Worm (Caenorhabditis elegans) whole organism, L3 larva: ENCODE measurements around the gene cat-4.

Experiments used
- R02D3.7 ChIP-seq: fragments of 150-350 bp; optimal IDR thresholded peaks from 2 replicates; lab custom pipeline; 2014; ENCODE audit warnings: missing biosample characterization, missing genetic modification characterization
- ZK546.5 ChIP-seq: sonication (generic microtip); optimal IDR thresholded peaks from 2 replicates; lab custom pipeline; 2017; ENCODE audit warnings: missing biosample characterization, missing genetic modification characterization
- aly-2 ChIP-seq: fragments of 150-350 bp; optimal IDR thresholded peaks from 2 replicates; lab custom pipeline; 2014; ENCODE audit warnings: missing biosample characterization, missing genetic modification characterization
- ama-1 ChIP-seq: fragments of 150-350 bp; optimal IDR thresholded peaks from 2 replicates; lab custom pipeline; 2018
- ceh-16 ChIP-seq: sonication (generic microtip); optimal IDR thresholded peaks from 2 replicates; lab custom pipeline; 2017; ENCODE audit warnings: missing biosample characterization, missing genetic modification characterization
- ceh-28 ChIP-seq: fragments of 150-350 bp; optimal IDR thresholded peaks from 2 replicates; lab custom pipeline; 2014; ENCODE audit warnings: missing biosample characterization, missing genetic modification reagents, missing genetic modification characterization
- ceh-82 ChIP-seq: fragments of 150-350 bp; optimal IDR thresholded peaks from 2 replicates; lab custom pipeline; 2014; ENCODE audit warnings: missing biosample characterization, missing genetic modification characterization
- ceh-9 ChIP-seq: sonication (generic microtip); optimal IDR thresholded peaks from 2 replicates; lab custom pipeline; 2018; ENCODE audit warnings: missing biosample characterization, missing genetic modification characterization
- daf-12 ChIP-seq: fragments of 150-350 bp; optimal IDR thresholded peaks from 2 replicates; lab custom pipeline; 2014; ENCODE audit warnings: missing biosample characterization, missing genetic modification reagents, missing genetic modification characterization
- egl-27 ChIP-seq: sonication (generic microtip); optimal IDR thresholded peaks from 4 replicates; lab custom pipeline; 2017; ENCODE audit warnings: missing biosample characterization, missing genetic modification reagents, missing genetic modification characterization
- egl-5 ChIP-seq: fragments of 150-350 bp; optimal IDR thresholded peaks from 2 replicates; lab custom pipeline; 2017; ENCODE audit warnings: missing biosample characterization, missing genetic modification reagents, missing genetic modification characterization, inconsistent platforms
- elt-1 ChIP-seq: fragments of 150-350 bp; optimal IDR thresholded peaks from 2 replicates; lab custom pipeline; 2014; ENCODE audit warnings: missing biosample characterization, missing genetic modification characterization
- elt-2 ChIP-seq: sonication (generic microtip); optimal IDR thresholded peaks from 2 replicates; lab custom pipeline; 2016; ENCODE audit warnings: missing genetic modification reagents, mild to moderate bottlenecking, missing genetic modification characterization, missing compliant biosample characterization
- elt-3 ChIP-seq, 3 experiments: fragments of 150-350 bp in 1 of 3; sonication (generic microtip) in 2 of 3; optimal IDR thresholded peaks; 2 replicates in 2 of 3; 4 replicates in 1 of 3; lab custom pipeline; 2014 to 2017; ENCODE audit warnings: missing biosample characterization in 3 of 3, missing genetic modification characterization in 3 of 3
- eor-1 ChIP-seq, 2 experiments: fragments of 150-350 bp; optimal IDR thresholded peaks; 2 replicates each; lab custom pipeline; 2014 to 2018; ENCODE audit warnings: missing biosample characterization in 2 of 2, missing genetic modification characterization in 2 of 2
- fkh-10 ChIP-seq: sonication (generic microtip); optimal IDR thresholded peaks from 2 replicates; lab custom pipeline; 2017; ENCODE audit warnings: missing biosample characterization, missing genetic modification reagents, missing genetic modification characterization
- fkh-2 ChIP-seq: fragments of 150-350 bp; optimal IDR thresholded peaks from 2 replicates; lab custom pipeline; 2014; ENCODE audit warnings: missing biosample characterization, missing genetic modification reagents, missing genetic modification characterization
- hmg-11 ChIP-seq: sonication (generic microtip); optimal IDR thresholded peaks from 2 replicates; lab custom pipeline; 2016; ENCODE audit warnings: missing genetic modification characterization, missing compliant biosample characterization
- jun-1 ChIP-seq: fragments of 150-350 bp; optimal IDR thresholded peaks from 2 replicates; lab custom pipeline; 2014; ENCODE audit warnings: missing biosample characterization, missing genetic modification reagents, missing genetic modification characterization
- lin-15B ChIP-seq: fragments of 150-350 bp; optimal IDR thresholded peaks from 2 replicates; lab custom pipeline; 2014; ENCODE audit warnings: missing biosample characterization, missing genetic modification characterization
- lin-39 ChIP-seq: fragments of 150-350 bp; optimal IDR thresholded peaks from 2 replicates; lab custom pipeline; 2018; ENCODE audit warnings: missing biosample characterization, missing genetic modification reagents, missing genetic modification characterization
- lsy-12 ChIP-seq: sonication (generic microtip); optimal IDR thresholded peaks from 2 replicates; lab custom pipeline; 2016; ENCODE audit warnings: mild to moderate bottlenecking, missing genetic modification characterization, missing compliant biosample characterization
- mdl-1 ChIP-seq: fragments of 150-350 bp; optimal IDR thresholded peaks from 2 replicates; lab custom pipeline; 2014; ENCODE audit warnings: missing biosample characterization, missing genetic modification characterization
- nfya-1 ChIP-seq: sonication (generic microtip); optimal IDR thresholded peaks from 2 replicates; lab custom pipeline; 2017; ENCODE audit warnings: missing genetic modification characterization, mild to moderate bottlenecking, missing compliant biosample characterization, antibody characterized with exemption, moderate library complexity; ENCODE audit not compliant: insufficient read depth
- nhr-11 ChIP-seq: fragments of 150-350 bp; optimal IDR thresholded peaks from 2 replicates; lab custom pipeline; 2014; ENCODE audit warnings: missing biosample characterization, missing genetic modification characterization
- nhr-12 ChIP-seq: fragments of 150-350 bp; optimal IDR thresholded peaks from 2 replicates; lab custom pipeline; 2014; ENCODE audit warnings: missing biosample characterization, missing genetic modification characterization
- nhr-23 ChIP-seq: fragments of 150-350 bp; optimal IDR thresholded peaks from 2 replicates; lab custom pipeline; 2014; ENCODE audit warnings: missing biosample characterization, missing genetic modification reagents, missing genetic modification characterization
- nhr-237 ChIP-seq: fragments of 150-350 bp; optimal IDR thresholded peaks from 2 replicates; lab custom pipeline; 2014; ENCODE audit warnings: missing biosample characterization, missing genetic modification characterization
- nhr-25 ChIP-seq: sonication (generic microtip); optimal IDR thresholded peaks from 2 replicates; lab custom pipeline; 2017; ENCODE audit warnings: missing biosample characterization, missing genetic modification characterization
- nhr-28 ChIP-seq: fragments of 150-350 bp; optimal IDR thresholded peaks from 2 replicates; lab custom pipeline; 2014; ENCODE audit warnings: missing biosample characterization, missing genetic modification characterization
- nhr-43 ChIP-seq: sonication (generic microtip); optimal IDR thresholded peaks from 2 replicates; lab custom pipeline; 2016; ENCODE audit warnings: mild to moderate bottlenecking, missing genetic modification characterization, missing compliant biosample characterization; ENCODE audit not compliant: poor library complexity, severe bottlenecking
- nhr-67 ChIP-seq: fragments of 150-350 bp; optimal IDR thresholded peaks from 2 replicates; lab custom pipeline; 2014; ENCODE audit warnings: missing biosample characterization, missing genetic modification characterization
- nhr-76 ChIP-seq: fragments of 150-350 bp; sonication (generic microtip); optimal IDR thresholded peaks from 5 replicates; lab custom pipeline; 2014; ENCODE audit warnings: missing biosample characterization, missing genetic modification characterization
- nhr-77 ChIP-seq: fragments of 150-350 bp; optimal IDR thresholded peaks from 2 replicates; lab custom pipeline; 2014; ENCODE audit warnings: missing biosample characterization, missing genetic modification characterization
- pha-4 ChIP-seq: fragments of 150-350 bp; optimal IDR thresholded peaks from 2 replicates; lab custom pipeline; 2014; ENCODE audit warnings: missing biosample characterization, missing genetic modification reagents, missing genetic modification characterization
- pqm-1 ChIP-seq: fragments of 150-350 bp; optimal IDR thresholded peaks from 2 replicates; lab custom pipeline; 2017; ENCODE audit warnings: missing biosample characterization, missing genetic modification characterization, inconsistent platforms
- sea-2 ChIP-seq: fragments of 150-350 bp; sonication (generic microtip); optimal IDR thresholded peaks from 4 replicates; lab custom pipeline; 2014; ENCODE audit warnings: missing biosample characterization, missing genetic modification reagents, missing genetic modification characterization
- skn-1 ChIP-seq: fragments of 150-350 bp; optimal IDR thresholded peaks from 2 replicates; lab custom pipeline; 2014; ENCODE audit warnings: missing biosample characterization, missing genetic modification characterization
- snpc-4 ChIP-seq: fragments of 150-350 bp; optimal IDR thresholded peaks from 2 replicates; lab custom pipeline; 2014; ENCODE audit warnings: missing biosample characterization, missing genetic modification characterization
- tbx-2 ChIP-seq: sonication (generic microtip); optimal IDR thresholded peaks from 2 replicates; lab custom pipeline; 2016; ENCODE audit warnings: mild to moderate bottlenecking, missing genetic modification characterization, missing compliant biosample characterization
- unc-39 ChIP-seq: sonication (generic microtip); optimal IDR thresholded peaks from 4 replicates; lab custom pipeline; 2017; ENCODE audit warnings: missing biosample characterization, missing genetic modification characterization
- unc-62 ChIP-seq: fragments of 150-350 bp; sonication (generic microtip); optimal IDR thresholded peaks from 4 replicates; lab custom pipeline; 2014; ENCODE audit warnings: missing biosample characterization, missing genetic modification reagents, missing genetic modification characterization
- zag-1 ChIP-seq: fragments of 150-350 bp; optimal IDR thresholded peaks from 2 replicates; lab custom pipeline; 2014; ENCODE audit warnings: missing biosample characterization, missing genetic modification characterization
- ztf-11 ChIP-seq: fragments of 150-350 bp; optimal IDR thresholded peaks from 2 replicates; lab custom pipeline; 2014; ENCODE audit warnings: missing biosample characterization, missing genetic modification characterization
- ztf-4 ChIP-seq: fragments of 150-350 bp; optimal IDR thresholded peaks from 2 replicates; lab custom pipeline; 2014; ENCODE audit warnings: missing biosample characterization, missing genetic modification characterization

cat-4 gene

DNA sequence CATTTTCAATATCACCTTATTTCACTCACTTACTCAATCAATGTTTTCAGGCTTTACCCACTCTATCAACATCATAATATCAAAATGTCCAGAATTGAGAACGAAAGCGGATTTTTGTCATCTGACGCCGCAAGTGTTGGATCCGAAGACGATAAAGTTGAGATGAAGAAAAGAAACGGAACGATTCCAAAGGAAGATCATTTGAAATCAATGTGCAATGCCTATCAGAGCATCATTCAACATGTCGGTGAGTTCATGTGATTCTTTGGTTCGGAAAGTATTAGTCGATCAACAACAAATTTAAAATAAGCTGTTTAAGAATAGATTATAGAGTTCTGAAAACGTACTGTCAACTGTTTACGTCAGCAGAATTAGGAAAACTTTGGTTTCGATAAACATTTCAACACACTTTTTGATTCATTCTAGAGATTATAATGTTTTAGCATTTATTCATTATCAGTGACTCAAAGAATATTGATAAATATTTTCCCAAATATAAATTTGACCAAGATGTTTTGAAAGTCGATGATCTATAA lies at the start of gene cat-4:
Gene cat-4, plus strand, starts transcription at position 51 of the 536 bp plus-strand sequence.
- TF ChIP-seq pqm-1 (tag; lab: Kevin White, UChicago) (peak; percentile 68), lsy-12 (tag; lab: Kevin White, UChicago) (no peak), ama-1 (no peak), egl-5 (tag; lab: Kevin White, UChicago) (no peak), lin-39 (tag; lab: Kevin White, UChicago) (no peak), fkh-2 (tag; lab: Kevin White, UChicago) (no peak), tbx-2 (tag; lab: Kevin White, UChicago) (no peak), zag-1 (tag; lab: Kevin White, UChicago) (no peak), ceh-28 (no peak), elt-2 (tag; lab: Kevin White, UChicago) (peak; percentile 79), unc-62 (GFP tag; lab: Kevin White, UChicago) (no peak), jun-1 (tag; lab: Kevin White, UChicago) (peak; percentile 8), nhr-23 (tag; lab: Kevin White, UChicago) (no peak), ceh-82 (no peak), nhr-237 (tag; lab: Kevin White, UChicago) (no peak), aly-2 (tag; lab: Kevin White, UChicago) (no peak)

DNA sequence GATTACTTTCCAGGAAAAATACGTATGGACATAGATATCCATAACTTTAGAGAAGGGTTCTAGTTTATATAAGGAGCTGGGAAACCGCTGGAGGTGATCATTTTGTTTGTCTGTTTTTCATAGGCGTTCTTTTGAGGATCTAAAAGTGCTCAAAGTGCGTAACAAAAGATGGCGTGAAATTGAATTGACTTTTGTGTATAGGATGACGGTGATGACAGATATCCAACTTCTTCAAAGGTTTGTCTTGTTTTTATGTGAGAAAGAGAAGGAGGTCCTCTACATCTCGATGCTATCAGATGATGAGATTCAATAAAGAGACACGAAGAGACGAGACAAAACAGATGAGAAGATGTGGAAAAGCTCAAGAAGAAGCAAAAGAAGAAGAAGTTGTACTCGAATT lies 48.0 kb upstream of the cat-4 start:
- TF ChIP-seq fkh-10 (GFP tag; lab: Kevin White, UChicago) (peak; percentile 53), lsy-12 (tag; lab: Kevin White, UChicago) (no peak), fkh-2 (tag; lab: Kevin White, UChicago) (no peak), ceh-28 (no peak)

DNA sequence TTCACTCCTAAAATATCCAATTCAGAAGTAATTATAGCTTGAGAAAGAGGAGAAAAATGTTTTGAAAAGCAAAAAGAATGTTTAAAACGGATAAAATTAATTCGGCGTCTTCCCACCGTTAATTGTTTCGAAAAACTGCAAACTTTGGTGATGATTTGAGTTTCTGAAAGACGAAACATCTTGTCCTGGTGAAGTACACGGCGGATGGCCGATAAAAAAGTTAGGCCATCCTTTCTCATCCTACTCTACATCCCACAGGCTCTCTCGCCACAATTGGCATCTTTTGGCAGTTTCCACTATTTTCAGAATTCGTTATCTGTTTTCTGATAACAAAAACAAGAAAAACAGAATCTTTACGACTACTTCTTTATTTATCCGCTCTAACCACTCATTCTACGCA lies 38.8 kb upstream of the cat-4 start, which contains the start of the genes C35A5.8 and hda-11:
Gene C35A5.8, minus strand, starts transcription at position 7 of the 400 bp plus-strand sequence.
Gene hda-11, plus strand, starts transcription at position 283 of the 400 bp plus-strand sequence.
- TF ChIP-seq ceh-16 (tag; lab: Kevin White, UChicago), result no peak
- no peak for TF ChIP-seq tbx-2 (tag; lab: Kevin White, UChicago)
- peak; percentile 58 for TF ChIP-seq nfya-1 (tag; lab: Kevin White, UChicago)
- TF ChIP-seq nhr-77 (tag; lab: Kevin White, UChicago), result no peak
- TF ChIP-seq ztf-4 (tag; lab: Kevin White, UChicago), result no peak
- TF ChIP-seq lin-39 (tag; lab: Kevin White, UChicago), result no peak
- no peak for TF ChIP-seq ama-1
- TF ChIP-seq aly-2 (tag; lab: Kevin White, UChicago), result no peak
- TF ChIP-seq skn-1, result peak; percentile 48
- no peak for TF ChIP-seq nhr-76
- TF ChIP-seq R02D3.7 (tag; lab: Kevin White, UChicago), result no peak
- no peak for TF ChIP-seq daf-12 (tag; lab: Kevin White, UChicago)
- TF ChIP-seq nhr-28 (tag; lab: Kevin White, UChicago), result no peak
- no peak for TF ChIP-seq ceh-28
- peak; percentile 19 for TF ChIP-seq lsy-12 (tag; lab: Kevin White, UChicago)
- TF ChIP-seq nhr-11 (tag; lab: Kevin White, UChicago), result no peak
- TF ChIP-seq lin-15B (tag; lab: Kevin White, UChicago), result peak; percentile 63
- TF ChIP-seq elt-1 (tag; lab: Kevin White, UChicago), result no peak
- no peak for TF ChIP-seq eor-1 (tag; optimal IDR thresholded peaks at IDR 0.05; lab: Kevin White, UChicago)
- no peak for TF ChIP-seq ZK546.5 (tag; lab: Kevin White, UChicago)
- no peak for TF ChIP-seq egl-27 (tag; lab: Kevin White, UChicago)
- no peak for TF ChIP-seq nhr-12
- no peak for TF ChIP-seq mdl-1 (tag; lab: Kevin White, UChicago)
- no peak for TF ChIP-seq unc-39 (tag; lab: Kevin White, UChicago)
- no peak for TF ChIP-seq zag-1 (tag; lab: Kevin White, UChicago)
- TF ChIP-seq nhr-43 (tag; lab: Kevin White, UChicago), result peak; percentile 93
- TF ChIP-seq fkh-10 (GFP tag; lab: Kevin White, UChicago), result no peak
- TF ChIP-seq ztf-11, result no peak
- TF ChIP-seq hmg-11 (tag; lab: Kevin White, UChicago), result peak; percentile 34
- no peak for TF ChIP-seq jun-1 (tag; lab: Kevin White, UChicago)
- no peak for TF ChIP-seq fkh-2 (tag; lab: Kevin White, UChicago)
- no peak for TF ChIP-seq ceh-9 (tag; lab: Kevin White, UChicago)
- TF ChIP-seq pha-4 (tag; lab: Kevin White, UChicago), result no peak
- TF ChIP-seq ceh-82, result no peak
- TF ChIP-seq nhr-67 (tag; lab: Kevin White, UChicago), result no peak
- TF ChIP-seq nhr-237 (tag; lab: Kevin White, UChicago), result no peak
- no peak for TF ChIP-seq elt-3 (tag; optimal IDR thresholded peaks at IDR 0.05; lab: Kevin White, UChicago)
- TF ChIP-seq elt-2 (tag; lab: Kevin White, UChicago), result peak; percentile 45
- TF ChIP-seq nhr-23 (tag; lab: Kevin White, UChicago), result peak; percentile 63
- peak; percentile 52 for TF ChIP-seq nhr-25 (tag; lab: Kevin White, UChicago)
- TF ChIP-seq egl-5 (tag; lab: Kevin White, UChicago), result no peak
- TF ChIP-seq snpc-4 (tag; lab: Kevin White, UChicago), result peak; percentile 35
- TF ChIP-seq sea-2 (GFP tag; lab: Kevin White, UChicago), result no peak
- TF ChIP-seq pqm-1 (tag; lab: Kevin White, UChicago), result peak; percentile 4
- TF ChIP-seq, all 47 proteins: peak for 11
